Fruit fly (Drosophila melanogaster) whole organism: ENCODE results near the gene CG14615.

ENCODE experiments used
- CG8478 ChIP-seq: fragments of >200 bp; optimal IDR thresholded peaks from 2 replicates; lab custom pipeline; 2018; ENCODE audit warnings: inconsistent platforms
- Dll ChIP-seq: fragments of >200 bp; optimal IDR thresholded peaks from 2 replicates; lab custom pipeline; 2017
- EcR ChIP-seq, 2 experiments: fragments of >200 bp; optimal IDR thresholded peaks; 2 replicates each; lab custom pipeline; 2017; ENCODE audit warnings: missing biosample characterization in 2 of 2, missing genetic modification characterization in 2 of 2, missing genetic modification reagents in 2 of 2
- pan ChIP-seq: fragments of >200 bp; optimal IDR thresholded peaks from 2 replicates; lab custom pipeline; 2017
- psq ChIP-seq: fragments of >200 bp; optimal IDR thresholded peaks from 2 replicates; lab custom pipeline; 2017
- usp ChIP-seq: fragments of >200 bp; optimal IDR thresholded peaks from 2 replicates; lab custom pipeline; 2017; ENCODE audit warnings: missing biosample characterization, missing genetic modification characterization, mixed read lengths

The CG14615 gene

DNA sequence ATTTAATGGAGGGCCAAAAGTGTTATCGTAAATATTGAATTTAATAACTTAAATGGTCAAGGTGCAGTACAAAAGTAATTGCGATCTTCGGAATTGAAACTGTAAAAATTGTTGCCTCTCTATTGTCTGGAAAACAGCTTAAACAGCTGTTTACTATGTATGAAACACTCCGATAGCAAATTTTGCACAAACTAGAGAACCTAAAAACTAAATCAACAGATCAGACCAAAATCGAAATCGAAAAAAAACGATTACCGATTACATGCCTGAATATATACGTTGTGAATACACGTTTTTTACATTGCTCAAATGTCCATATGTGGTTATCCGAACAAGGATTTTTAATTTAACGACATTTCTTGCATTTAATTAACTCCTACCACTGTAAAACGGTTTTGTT is 5.8 kb downstream of the CG14615 start:
- TF ChIP-seq pan (lab: Kevin White, UChicago) (no peak), CG8478 (lab: Kevin White, UChicago) (no peak), EcR (GFP tag; optimal IDR thresholded peaks at IDR 0.05; lab: Kevin White, UChicago) (no peak), Dll (lab: Kevin White, UChicago) (no peak), psq (lab: Kevin White, UChicago) (no peak), usp (GFP tag; lab: Kevin White, UChicago) (no peak)

DNA sequence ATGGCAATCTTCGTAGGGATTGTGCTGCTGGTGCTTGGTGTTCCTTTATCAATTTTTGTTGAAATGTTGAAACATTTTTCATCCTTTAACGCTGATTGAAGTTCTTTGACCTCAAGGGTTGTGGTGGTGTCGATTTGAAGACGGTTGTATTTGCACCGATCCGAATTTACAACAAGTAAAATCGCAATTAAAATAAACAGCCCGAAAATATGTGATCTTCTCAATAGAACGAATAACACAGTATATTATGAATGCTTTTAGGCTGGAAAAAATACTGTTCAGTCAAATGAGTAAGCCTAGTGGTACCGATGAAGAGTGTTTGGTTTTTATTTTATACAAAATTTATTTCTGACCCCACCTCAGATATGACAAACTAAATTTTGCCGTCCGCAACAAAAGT is 6.2 kb downstream of the CG14615 start:
- TF ChIP-seq psq (lab: Kevin White, UChicago) (no peak), CG8478 (lab: Kevin White, UChicago) (no peak), Dll (lab: Kevin White, UChicago) (no peak), EcR (GFP tag; optimal IDR thresholded peaks at IDR 0.05; lab: Kevin White, UChicago) (no peak), pan (lab: Kevin White, UChicago) (no peak), usp (GFP tag; lab: Kevin White, UChicago) (no peak)

DNA sequence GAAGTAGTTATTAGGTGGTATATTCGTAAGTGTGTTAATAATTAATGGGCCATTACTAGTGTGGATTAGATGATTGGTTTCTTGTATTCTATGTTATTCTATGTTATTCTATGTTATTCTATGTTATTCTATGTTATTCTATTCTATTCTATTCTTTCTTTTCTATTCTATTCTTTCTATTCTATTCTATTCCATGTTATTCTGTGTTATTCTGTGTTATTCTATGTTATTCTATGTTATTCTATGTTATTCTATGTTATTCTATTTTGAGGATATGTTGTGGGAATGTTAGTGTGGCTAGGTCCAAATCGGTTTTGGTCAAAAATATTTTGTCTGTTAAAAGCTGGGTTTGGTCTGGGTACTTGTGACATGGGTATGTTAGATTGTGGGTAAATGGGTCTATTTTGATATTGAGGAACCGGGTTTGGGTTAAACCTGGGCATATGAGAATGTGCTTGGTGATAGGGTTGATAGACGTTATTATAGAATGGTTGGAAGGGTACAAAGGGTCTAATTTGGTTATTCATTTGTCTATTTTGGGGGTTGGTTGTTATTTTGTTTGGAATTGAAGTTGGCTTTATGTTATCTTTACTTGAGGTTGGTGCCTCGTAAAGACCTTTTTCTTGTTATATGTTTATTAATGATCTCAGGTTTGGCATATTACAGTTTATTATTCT is 16.2 kb downstream of the CG14615 start:
- peak; percentile 99 for TF ChIP-seq pan (lab: Kevin White, UChicago)
